Fruit fly (Drosophila melanogaster) whole organism, embryonic: Measurements from ENCODE around the gene CG6937.

ENCODE experiments used
- Aef1 ChIP-seq: fragments of 200-800 bp; sonication (Bioruptor generic); IDR thresholded peaks from 3 replicates; pipeline ENCODE4 v1.3.6; 2022; ENCODE audit warnings: missing biosample characterization, missing genetic modification characterization
- Atf6 ChIP-seq: fragments of 200-800 bp; sonication (Bioruptor generic); IDR thresholded peaks from 2 replicates; pipeline ENCODE4 v1.3.6; 2022; ENCODE audit warnings: missing biosample characterization, missing genetic modification characterization
- Awh ChIP-seq: fragments of 200-800 bp; sonication (Bioruptor generic); IDR thresholded peaks from 2 replicates; pipeline ENCODE4, ENCODE4 v1.3.6; 2022; ENCODE audit warnings: missing biosample characterization, missing genetic modification characterization
- CG10366 ChIP-seq: fragments of 200-800 bp; sonication (Bioruptor generic); IDR thresholded peaks from 2 replicates; pipeline ENCODE4 v1.3.6; 2022; ENCODE audit warnings: missing biosample characterization, missing genetic modification characterization
- CG12659 ChIP-seq: fragments of 200-800 bp; sonication (Bioruptor generic); optimal IDR thresholded peaks from 3 replicates; lab custom pipeline; 2017; ENCODE audit warnings: mild to moderate bottlenecking, missing biosample characterization, missing genetic modification reagents, missing genetic modification characterization
- CG14441 ChIP-seq: fragments of 200-800 bp; sonication (Bioruptor generic); IDR thresholded peaks from 2 replicates; pipeline ENCODE4 v1.3.6; 2022; ENCODE audit warnings: missing biosample characterization, missing genetic modification characterization
- CG17359 ChIP-seq: fragments of 200-800 bp; sonication (Bioruptor generic); optimal IDR thresholded peaks from 3 replicates; lab custom pipeline; 2018; ENCODE audit warnings: missing biosample characterization, mild to moderate bottlenecking, missing genetic modification characterization, moderate library complexity
- CG17829 ChIP-seq: fragments of 200-800 bp; optimal IDR thresholded peaks from 2 replicates; lab custom pipeline; 2019; ENCODE audit warnings: missing biosample characterization, mild to moderate bottlenecking, missing genetic modification characterization, moderate library complexity
- CG18262 ChIP-seq: fragments of 200-800 bp; optimal IDR thresholded peaks from 3 replicates; lab custom pipeline; 2019; ENCODE audit warnings: missing biosample characterization, mild to moderate bottlenecking, missing genetic modification characterization, moderate library complexity
- CG2678 ChIP-seq: fragments of 200-800 bp; sonication (Bioruptor generic); optimal IDR thresholded peaks from 3 replicates; lab custom pipeline; 2019; ENCODE audit warnings: missing biosample characterization, mild to moderate bottlenecking, missing genetic modification characterization, moderate library complexity
- CG33213 ChIP-seq: fragments of 200-800 bp; sonication (Bioruptor generic); optimal IDR thresholded peaks from 3 replicates; lab custom pipeline; 2016; ENCODE audit warnings: missing biosample characterization, missing genetic modification characterization
- CG42726 ChIP-seq: fragments of 200-800 bp; sonication (Bioruptor generic); IDR thresholded peaks from 2 replicates; pipeline ENCODE4 v1.3.6; 2022; ENCODE audit warnings: missing biosample characterization, missing genetic modification characterization; ENCODE audit not compliant: partially characterized antibody
- CG4282 ChIP-seq: fragments of 200-800 bp; sonication (Bioruptor generic); optimal IDR thresholded peaks from 2 replicates; lab custom pipeline; 2016; ENCODE audit warnings: missing biosample characterization, missing genetic modification characterization
- CG7839 ChIP-seq: fragments of 200-800 bp; sonication (Bioruptor generic); optimal IDR thresholded peaks from 3 replicates; lab custom pipeline; 2018; ENCODE audit warnings: missing biosample characterization, mild to moderate bottlenecking, missing genetic modification characterization, moderate library complexity
- CG8281 ChIP-seq: fragments of 200-800 bp; sonication (Bioruptor generic); optimal IDR thresholded peaks from 2 replicates; lab custom pipeline; 2018; ENCODE audit warnings: missing biosample characterization, mild to moderate bottlenecking, missing genetic modification characterization, moderate library complexity
- CG8359 ChIP-seq: fragments of 200-800 bp; sonication (Bioruptor generic); optimal IDR thresholded peaks from 2 replicates; lab custom pipeline; 2017; ENCODE audit warnings: missing biosample characterization, mild to moderate bottlenecking, missing genetic modification characterization, borderline replicate concordance
- Dad ChIP-seq: fragments of 200-800 bp; sonication (Bioruptor generic); optimal IDR thresholded peaks from 3 replicates; lab custom pipeline; 2016; ENCODE audit warnings: missing biosample characterization, missing genetic modification characterization
- Doc2 ChIP-seq: fragments of 200-800 bp; sonication (Bioruptor generic); IDR thresholded peaks from 2 replicates; pipeline ENCODE4 v1.3.6; 2022; ENCODE audit warnings: missing biosample characterization, missing genetic modification characterization
- Ets97D ChIP-seq: fragments of 200-800 bp; sonication (Bioruptor generic); optimal IDR thresholded peaks from 3 replicates; lab custom pipeline; 2016; ENCODE audit warnings: missing biosample characterization, missing genetic modification characterization
- Fer3 ChIP-seq: fragments of 200-800 bp; sonication (Bioruptor generic); optimal IDR thresholded peaks from 2 replicates; lab custom pipeline; 2018; ENCODE audit warnings: missing biosample characterization, mild to moderate bottlenecking, missing genetic modification characterization, moderate library complexity
- HHEX ChIP-seq: fragments of 200-800 bp; sonication (Bioruptor generic); optimal IDR thresholded peaks from 3 replicates; lab custom pipeline; 2017; ENCODE audit warnings: missing biosample characterization, mild to moderate bottlenecking, missing genetic modification characterization, missing genetic modification reagents
- Hmr ChIP-seq: fragments of 200-800 bp; sonication (Bioruptor generic); optimal IDR thresholded peaks from 3 replicates; lab custom pipeline; 2017; ENCODE audit warnings: mild to moderate bottlenecking, missing biosample characterization, missing genetic modification reagents, missing genetic modification characterization
- MESR4 ChIP-seq: fragments of 200-800 bp; sonication (Bioruptor generic); optimal IDR thresholded peaks from 2 replicates; lab custom pipeline; 2018; ENCODE audit warnings: missing biosample characterization, mild to moderate bottlenecking, missing genetic modification characterization, moderate library complexity
- Med ChIP-seq: fragments of 200-800 bp; sonication (Bioruptor generic); peaks from one replicate; lab custom pipeline; 2016; ENCODE audit warnings: missing biosample characterization, missing genetic modification characterization, mild to moderate bottlenecking, inconsistent platforms, moderate library complexity
- Opbp ChIP-seq: fragments of 200-800 bp; sonication (Bioruptor generic); IDR thresholded peaks from 3 replicates; pipeline ENCODE4 v1.3.6; 2022; ENCODE audit warnings: missing biosample characterization, missing genetic modification characterization; ENCODE audit not compliant: partially characterized antibody
- Sin3A ChIP-seq: fragments of >200 bp; optimal IDR thresholded peaks from 2 replicates; lab custom pipeline; 2018
- Sox102F ChIP-seq: fragments of 200-800 bp; sonication (Bioruptor generic); optimal IDR thresholded peaks from 2 replicates; lab custom pipeline; 2018; ENCODE audit warnings: missing biosample characterization, mild to moderate bottlenecking, missing genetic modification characterization, moderate library complexity
- ab ChIP-seq: fragments of 200-800 bp; sonication (Bioruptor generic); optimal IDR thresholded peaks from 2 replicates; lab custom pipeline; 2016; ENCODE audit warnings: missing biosample characterization, missing genetic modification characterization
- crol ChIP-seq: fragments of 200-800 bp; sonication (Bioruptor generic); IDR thresholded peaks from 2 replicates; pipeline ENCODE4 v1.3.6; 2022; ENCODE audit warnings: missing biosample characterization, missing genetic modification characterization
- ems ChIP-seq: fragments of 200-800 bp; sonication (Bioruptor generic); optimal IDR thresholded peaks from 3 replicates; lab custom pipeline; 2016; ENCODE audit warnings: missing biosample characterization, missing genetic modification characterization
- eve ChIP-seq, 2 experiments: fragments of >200 bp; optimal IDR thresholded peaks; 2 replicates each; lab custom pipeline; 2017; ENCODE audit warnings: missing biosample characterization in 2 of 2, missing genetic modification characterization in 2 of 2
- ftz-f1 ChIP-seq: fragments of 200-800 bp; sonication (Bioruptor generic); optimal IDR thresholded peaks from 2 replicates; lab custom pipeline; 2016; ENCODE audit warnings: missing biosample characterization, missing genetic modification characterization
- fu2 ChIP-seq: fragments of 200-800 bp; sonication (Bioruptor generic); optimal IDR thresholded peaks from 2 replicates; lab custom pipeline; 2016; ENCODE audit warnings: missing biosample characterization, missing genetic modification characterization
- ham ChIP-seq: fragments of 200-800 bp; sonication (Bioruptor generic); IDR thresholded peaks from 2 replicates; pipeline ENCODE4 v1.3.6; 2022; ENCODE audit warnings: missing biosample characterization, missing genetic modification characterization
- jigr1 ChIP-seq: fragments of 200-800 bp; sonication (Bioruptor generic); IDR thresholded peaks from 3 replicates; pipeline ENCODE4 v1.3.6; 2022; ENCODE audit warnings: missing biosample characterization, missing genetic modification characterization
- mld ChIP-seq: fragments of 200-800 bp; sonication (Bioruptor generic); IDR thresholded peaks from 3 replicates; pipeline ENCODE4 v1.3.6; 2022; ENCODE audit warnings: missing biosample characterization, missing genetic modification characterization; ENCODE audit not compliant: partially characterized antibody
- pho ChIP-seq: fragments of 200-800 bp; sonication (Bioruptor generic); optimal IDR thresholded peaks from 2 replicates; lab custom pipeline; 2016; ENCODE audit warnings: missing biosample characterization, missing genetic modification characterization
- prd ChIP-seq, 3 experiments: fragments of >200 bp in 2 of 3; fragments of 200-800 bp in 1 of 3; sonication (Bioruptor generic) in 1 of 3; optimal IDR thresholded peaks in 2 of 3; IDR thresholded peaks in 1 of 3; 2 replicates in 2 of 3; 3 replicates in 1 of 3; pipeline versions ENCODE4 v1.3.6 to Lab custom; 2017 to 2022; ENCODE audit warnings: missing biosample characterization in 1 of 3, missing genetic modification characterization in 1 of 3
- pum ChIP-seq: fragments of 200-800 bp; sonication (Bioruptor generic); optimal IDR thresholded peaks from 2 replicates; lab custom pipeline; 2016; ENCODE audit warnings: missing biosample characterization, missing genetic modification characterization
- sd ChIP-seq: fragments of 200-800 bp; sonication (Bioruptor generic); optimal IDR thresholded peaks from 3 replicates; lab custom pipeline; 2018; ENCODE audit warnings: missing biosample characterization, mild to moderate bottlenecking, missing genetic modification characterization, moderate library complexity
- sug ChIP-seq: fragments of 200-800 bp; optimal IDR thresholded peaks from 2 replicates; lab custom pipeline; 2019; ENCODE audit warnings: missing biosample characterization, mild to moderate bottlenecking, missing genetic modification characterization, moderate library complexity
- trem ChIP-seq: fragments of 200-800 bp; optimal IDR thresholded peaks from 3 replicates; lab custom pipeline; 2019; ENCODE audit warnings: missing biosample characterization, mild to moderate bottlenecking, missing genetic modification characterization, moderate library complexity
- tx ChIP-seq: fragments of 200-800 bp; sonication (Bioruptor generic); optimal IDR thresholded peaks from 2 replicates; lab custom pipeline; 2016; ENCODE audit warnings: missing biosample characterization, missing genetic modification characterization
- unpg ChIP-seq: fragments of 200-800 bp; sonication (Bioruptor generic); optimal IDR thresholded peaks from 3 replicates; lab custom pipeline; 2018; ENCODE audit warnings: missing biosample characterization, mild to moderate bottlenecking, missing genetic modification characterization, moderate library complexity

The CG6937 gene

dm6 chr3R:22584582-22584981 lies at the start of gene CG6937, which contains the start of gene CG33107 (continued):
- no peak for TF ChIP-seq CG7839 (tag; lab: Kevin White, UChicago)
- no peak for TF ChIP-seq Fer3 (tag; lab: Kevin White, UChicago)
- TF ChIP-seq CG18262, result no peak
- TF ChIP-seq unpg (GFP tag; lab: Kevin White, UChicago), result no peak
- TF ChIP-seq CG8281 (tag; lab: Kevin White, UChicago), result no peak
- no peak for TF ChIP-seq HHEX (GFP tag; lab: Kevin White, UChicago)
- TF ChIP-seq ab, result no peak
- TF ChIP-seq fu2 (GFP tag; lab: Kevin White, UChicago), result no peak
- TF ChIP-seq CG8359 (GFP tag; lab: Kevin White, UChicago), result no peak
- TF ChIP-seq Opbp (GFP tag; lab: Robert Waterston, UW), result 0 out of 3 replicates have a peak, but pooled peaks have one; percentile 48
- TF ChIP-seq ftz-f1, result peak; percentile 86
- peak; percentile 72 for TF ChIP-seq MESR4 (GFP tag; lab: Kevin White, UChicago)
- TF ChIP-seq pho, result no peak
- peak; percentile 46 for TF ChIP-seq CG12659 (GFP tag; lab: Kevin White, UChicago)
- TF ChIP-seq CG2678 (tag; lab: Kevin White, UChicago), result no peak
- no peak for TF ChIP-seq mld (GFP tag; lab: Robert Waterston, UW)
- TF ChIP-seq CG4282 (GFP tag; lab: Kevin White, UChicago), result no peak
- no peak for TF ChIP-seq Doc2 (GFP tag; lab: Robert Waterston, UW)
- TF ChIP-seq Awh (GFP tag; lab: Robert Waterston, UW), result no peak
- TF ChIP-seq Ets97D, result peak; percentile 30
- TF ChIP-seq trem (tag; lab: Kevin White, UChicago), result peak; percentile 29
- TF ChIP-seq jigr1 (GFP tag; lab: Robert Waterston, UW), result no peak
- TF ChIP-seq tx (GFP tag; lab: Kevin White, UChicago), result no peak
- TF ChIP-seq Hmr, result no peak
- no peak for TF ChIP-seq pum
- TF ChIP-seq Aef1, result no peak
- TF ChIP-seq CG33213 (GFP tag; lab: Kevin White, UChicago), result no peak
- peak; percentile 53 for TF ChIP-seq sd (tag; lab: Kevin White, UChicago)
- peak; percentile 76 for TF ChIP-seq Med (GFP tag; lab: Kevin White, UChicago)
- TF ChIP-seq Sox102F, result no peak
- TF ChIP-seq CG42726, result peak; percentile 48; the same call in 1 of the 2 replicates
- TF ChIP-seq prd (optimal IDR thresholded peaks at IDR 0.05; lab: Kevin White, UChicago), result no peak
- no peak for TF ChIP-seq prd (GFP tag; IDR thresholded peaks at IDR 0.05; lab: Robert Waterston, UW)
- TF ChIP-seq Dad (GFP tag; lab: Kevin White, UChicago), result no peak
- no peak for TF ChIP-seq ham (GFP tag; lab: Robert Waterston, UW)
- no peak for TF ChIP-seq CG10366 (GFP tag; lab: Robert Waterston, UW)
- peak; percentile 47 for TF ChIP-seq Sin3A (lab: Kevin White, UChicago)
- peak; percentile 17 for TF ChIP-seq CG17829 (tag; lab: Kevin White, UChicago)
- no peak for TF ChIP-seq eve (GFP tag; optimal IDR thresholded peaks at IDR 0.05; lab: Kevin White, UChicago)
- no peak for TF ChIP-seq crol
- TF ChIP-seq ems (GFP tag; lab: Kevin White, UChicago), result no peak
- TF ChIP-seq Atf6 (GFP tag; lab: Robert Waterston, UW), result no peak
- no peak for TF ChIP-seq CG14441 (GFP tag; lab: Robert Waterston, UW)
- peak; percentile 9 for TF ChIP-seq sug
- TF ChIP-seq CG17359 (tag; lab: Kevin White, UChicago), result no peak
